Worm (Caenorhabditis elegans) whole organism, mixed stage, embryonic: ENCODE results near the gene set-19.

Experiments
- M03D4.4 ChIP-seq: sonication (generic microtip); optimal IDR thresholded peaks from 2 replicates; lab custom pipeline; 2017; ENCODE audit warnings: mild to moderate bottlenecking, missing genetic modification characterization, missing compliant biosample characterization
- bed-3 ChIP-seq: fragments of 200-800 bp; sonication (Bioruptor generic); optimal IDR thresholded peaks from 3 replicates; lab custom pipeline; 2018; ENCODE audit warnings: mild to moderate bottlenecking, missing genetic modification characterization, moderate library complexity, missing compliant biosample characterization
- blmp-1 ChIP-seq: fragments of 150-350 bp; optimal IDR thresholded peaks from 2 replicates; lab custom pipeline; 2014; ENCODE audit warnings: missing biosample characterization, missing genetic modification characterization
- ceh-39 ChIP-seq: fragments of 150-350 bp; optimal IDR thresholded peaks from 2 replicates; lab custom pipeline; 2014; ENCODE audit warnings: missing biosample characterization, missing genetic modification characterization
- ceh-43 ChIP-seq: fragments of 200-800 bp; sonication (Bioruptor generic); optimal IDR thresholded peaks from 2 replicates; lab custom pipeline; 2018; ENCODE audit warnings: mild to moderate bottlenecking, missing genetic modification characterization, moderate library complexity, missing compliant biosample characterization
- ceh-83 ChIP-seq: fragments of 200-800 bp; sonication (Bioruptor generic); optimal IDR thresholded peaks from 2 replicates; lab custom pipeline; 2018; ENCODE audit warnings: mild to moderate bottlenecking, missing genetic modification characterization, missing compliant biosample characterization
- ces-1 ChIP-seq: fragments of 150-350 bp; optimal IDR thresholded peaks from 2 replicates; lab custom pipeline; 2014; ENCODE audit warnings: missing biosample characterization, missing genetic modification reagents, missing genetic modification characterization
- cnd-1 ChIP-seq: fragments of 200-800 bp; sonication (Bioruptor generic); optimal IDR thresholded peaks from 2 replicates; lab custom pipeline; 2018; ENCODE audit warnings: mild to moderate bottlenecking, missing genetic modification characterization, missing compliant biosample characterization
- drap-1 ChIP-seq: fragments of 200-800 bp; sonication (Bioruptor generic); optimal IDR thresholded peaks from 3 replicates; lab custom pipeline; 2018; ENCODE audit warnings: mild to moderate bottlenecking, missing genetic modification characterization, missing compliant biosample characterization
- elt-1 ChIP-seq: sonication (generic microtip); optimal IDR thresholded peaks from 2 replicates; lab custom pipeline; 2017; ENCODE audit warnings: missing genetic modification characterization, mild to moderate bottlenecking, missing compliant biosample characterization, antibody characterized with exemption, moderate library complexity, borderline replicate concordance; ENCODE audit not compliant: insufficient read depth
- elt-3 ChIP-seq: fragments of 150-350 bp; optimal IDR thresholded peaks from 2 replicates; lab custom pipeline; 2014; ENCODE audit warnings: missing biosample characterization, missing genetic modification characterization
- flh-1 ChIP-seq: fragments of 200-800 bp; sonication (Bioruptor generic); optimal IDR thresholded peaks from 2 replicates; lab custom pipeline; 2018; ENCODE audit warnings: mild to moderate bottlenecking, missing genetic modification characterization, moderate library complexity, missing compliant biosample characterization
- ham-2 ChIP-seq: fragments of 200-800 bp; sonication (Bioruptor generic); optimal IDR thresholded peaks from 2 replicates; lab custom pipeline; 2018; ENCODE audit warnings: mild to moderate bottlenecking, missing genetic modification characterization, missing compliant biosample characterization
- hlh-1 ChIP-seq: fragments of 150-350 bp; optimal IDR thresholded peaks from 2 replicates; lab custom pipeline; 2014; ENCODE audit warnings: missing biosample characterization, missing genetic modification reagents, missing genetic modification characterization
- lin-13 ChIP-seq: fragments of 150-350 bp; optimal IDR thresholded peaks from 2 replicates; lab custom pipeline; 2014; ENCODE audit warnings: missing biosample characterization, missing genetic modification characterization
- lin-32 ChIP-seq: fragments of 200-800 bp; sonication (Bioruptor generic); optimal IDR thresholded peaks from 2 replicates; lab custom pipeline; 2018; ENCODE audit warnings: mild to moderate bottlenecking, missing genetic modification characterization, missing compliant biosample characterization
- lsy-2 ChIP-seq: fragments of 150-350 bp; optimal IDR thresholded peaks from 2 replicates; lab custom pipeline; 2014; ENCODE audit warnings: missing biosample characterization, missing genetic modification characterization
- mab-5 ChIP-seq: fragments of 150-350 bp; optimal IDR thresholded peaks from 2 replicates; lab custom pipeline; 2014; ENCODE audit warnings: missing biosample characterization, missing genetic modification characterization
- mep-1 ChIP-seq: fragments of 150-350 bp; optimal IDR thresholded peaks from 2 replicates; lab custom pipeline; 2017; ENCODE audit warnings: missing biosample characterization, missing genetic modification reagents, missing genetic modification characterization, inconsistent platforms
- mls-2 ChIP-seq: sonication (generic microtip); optimal IDR thresholded peaks from 2 replicates; lab custom pipeline; 2016; ENCODE audit warnings: mild to moderate bottlenecking, missing genetic modification characterization, moderate library complexity, missing compliant biosample characterization
- nhr-12 ChIP-seq: fragments of 150-350 bp; optimal IDR thresholded peaks from 2 replicates; lab custom pipeline; 2014; ENCODE audit warnings: missing biosample characterization, missing genetic modification characterization
- nhr-2 ChIP-seq: fragments of 150-350 bp; optimal IDR thresholded peaks from 2 replicates; lab custom pipeline; 2014; ENCODE audit warnings: missing biosample characterization, missing genetic modification characterization
- nhr-237 ChIP-seq: fragments of 150-350 bp; optimal IDR thresholded peaks from 2 replicates; lab custom pipeline; 2014; ENCODE audit warnings: missing biosample characterization, missing genetic modification characterization
- nhr-28 ChIP-seq: fragments of 150-350 bp; optimal IDR thresholded peaks from 2 replicates; lab custom pipeline; 2014; ENCODE audit warnings: missing biosample characterization, missing genetic modification characterization
- nhr-76 ChIP-seq: sonication (generic microtip); optimal IDR thresholded peaks from 2 replicates; lab custom pipeline; 2017; ENCODE audit warnings: missing biosample characterization, missing genetic modification characterization
- pha-4 ChIP-seq: fragments of 150-350 bp; optimal IDR thresholded peaks from 2 replicates; lab custom pipeline; 2018; ENCODE audit warnings: missing biosample characterization, missing genetic modification reagents, missing genetic modification characterization
- sem-2 ChIP-seq: fragments of 200-800 bp; sonication (Bioruptor generic); optimal IDR thresholded peaks from 2 replicates; lab custom pipeline; 2018; ENCODE audit warnings: mild to moderate bottlenecking, missing genetic modification characterization, missing compliant biosample characterization
- snpc-4 ChIP-seq: fragments of 150-350 bp; optimal IDR thresholded peaks from 2 replicates; lab custom pipeline; 2014; ENCODE audit warnings: missing biosample characterization, missing genetic modification characterization
- sptf-1 ChIP-seq: sonication (generic microtip); optimal IDR thresholded peaks from 2 replicates; lab custom pipeline; 2017; ENCODE audit warnings: mild to moderate bottlenecking, missing genetic modification characterization, moderate library complexity, missing compliant biosample characterization
- tbx-8 ChIP-seq: fragments of 200-800 bp; sonication (Bioruptor generic); optimal IDR thresholded peaks from 2 replicates; lab custom pipeline; 2018; ENCODE audit warnings: mild to moderate bottlenecking, missing genetic modification characterization, moderate library complexity, missing compliant biosample characterization
- unc-120 ChIP-seq: sonication (generic microtip); optimal IDR thresholded peaks from 2 replicates; lab custom pipeline; 2017; ENCODE audit warnings: missing genetic modification characterization, missing compliant biosample characterization; ENCODE audit not compliant: poor library complexity, severe bottlenecking
- unc-39 ChIP-seq: fragments of 150-350 bp; optimal IDR thresholded peaks from 2 replicates; lab custom pipeline; 2014; ENCODE audit warnings: missing biosample characterization, missing genetic modification characterization
- unc-62 ChIP-seq: fragments of 150-350 bp; optimal IDR thresholded peaks from 2 replicates; lab custom pipeline; 2014; ENCODE audit warnings: missing biosample characterization, missing genetic modification reagents, missing genetic modification characterization
- zip-8 ChIP-seq: fragments of 150-350 bp; optimal IDR thresholded peaks from 2 replicates; lab custom pipeline; 2014; ENCODE audit warnings: missing biosample characterization, missing genetic modification characterization
- ztf-11 ChIP-seq: fragments of 150-350 bp; optimal IDR thresholded peaks from 2 replicates; lab custom pipeline; 2014; ENCODE audit warnings: missing biosample characterization, missing genetic modification characterization

The set-19 gene

DNA sequence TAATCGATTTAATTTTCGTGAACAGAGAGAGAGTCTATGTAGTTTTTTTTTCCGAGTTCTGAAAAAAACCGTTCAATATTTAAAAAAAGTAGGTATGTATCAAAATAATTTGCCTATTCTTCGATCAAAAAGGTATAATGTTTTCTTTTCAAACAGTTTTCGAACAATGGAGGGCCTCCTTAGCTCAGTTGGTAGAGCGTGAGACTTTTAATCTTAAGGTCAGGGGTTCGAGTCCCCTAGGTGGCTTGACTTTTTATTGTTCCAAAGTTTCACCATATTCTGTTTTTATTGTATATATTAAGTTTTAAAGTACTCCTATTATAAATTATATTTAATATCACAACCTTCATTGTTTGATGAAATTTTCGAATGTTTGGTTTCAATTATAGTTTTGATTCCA lies 33.5 kb upstream of the set-19 start:
- TF ChIP-seq pha-4 (tag; lab: Kevin White, UChicago) = no peak
- no peak for TF ChIP-seq drap-1
- no peak for TF ChIP-seq lin-32
- no peak for TF ChIP-seq bed-3 (GFP tag; lab: Kevin White, UChicago)
- no peak for TF ChIP-seq nhr-28 (tag; lab: Kevin White, UChicago)
- no peak for TF ChIP-seq flh-1
- TF ChIP-seq ceh-83 (GFP tag; lab: Kevin White, UChicago) = no peak
- TF ChIP-seq elt-1 (tag; lab: Kevin White, UChicago) = no peak
- no peak for TF ChIP-seq M03D4.4 (tag; lab: Kevin White, UChicago)

DNA sequence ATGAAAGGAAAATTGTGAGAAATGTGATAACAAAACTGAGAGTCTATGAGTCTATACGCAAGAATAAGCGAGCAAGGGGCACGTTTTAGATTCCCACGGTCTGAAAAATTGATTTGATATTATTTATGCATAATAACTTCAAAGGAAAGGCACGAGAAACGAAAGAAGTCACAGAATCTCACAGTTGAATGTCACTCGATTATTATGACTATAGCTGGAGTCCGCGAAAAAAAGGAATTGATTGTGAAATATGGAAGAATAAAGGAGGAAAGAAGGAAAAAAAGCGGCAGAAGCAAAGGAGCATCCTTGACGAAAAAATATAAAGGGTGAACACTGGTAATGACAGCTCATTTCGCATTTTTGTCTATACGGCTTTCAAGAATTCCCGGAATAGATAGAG lies 30.6 kb upstream of the set-19 start, which contains the start of gene cat-1:
cat-1 (minus strand) TSS at position 101 of the 400 bp plus-strand sequence.
- TF ChIP-seq drap-1 (no peak), ztf-11 (no peak), blmp-1 (tag; lab: Kevin White, UChicago) (no peak), snpc-4 (no peak), hlh-1 (tag; lab: Kevin White, UChicago) (no peak), bed-3 (GFP tag; lab: Kevin White, UChicago) (no peak), ham-2 (no peak), cnd-1 (no peak), lin-32 (no peak), nhr-12 (no peak), nhr-2 (tag; lab: Kevin White, UChicago) (no peak), ceh-43 (GFP tag; lab: Kevin White, UChicago) (no peak), ceh-83 (GFP tag; lab: Kevin White, UChicago) (no peak)

- TF ChIP-seq mls-2 (tag; lab: Kevin White, UChicago) (no peak), elt-3 (tag; lab: Kevin White, UChicago) (no peak), blmp-1 (tag; lab: Kevin White, UChicago) (no peak), mab-5 (tag; lab: Kevin White, UChicago) (no peak), sptf-1 (tag; lab: Kevin White, UChicago) (no peak), unc-62 (no peak), ztf-11 (no peak), lin-13 (tag; lab: Kevin White, UChicago) (no peak), ces-1 (GFP tag; lab: Kevin White, UChicago) (no peak)
Measured at ce11 chrX:5709205-5709604, 29.2 kb upstream of the set-19 start.

DNA sequence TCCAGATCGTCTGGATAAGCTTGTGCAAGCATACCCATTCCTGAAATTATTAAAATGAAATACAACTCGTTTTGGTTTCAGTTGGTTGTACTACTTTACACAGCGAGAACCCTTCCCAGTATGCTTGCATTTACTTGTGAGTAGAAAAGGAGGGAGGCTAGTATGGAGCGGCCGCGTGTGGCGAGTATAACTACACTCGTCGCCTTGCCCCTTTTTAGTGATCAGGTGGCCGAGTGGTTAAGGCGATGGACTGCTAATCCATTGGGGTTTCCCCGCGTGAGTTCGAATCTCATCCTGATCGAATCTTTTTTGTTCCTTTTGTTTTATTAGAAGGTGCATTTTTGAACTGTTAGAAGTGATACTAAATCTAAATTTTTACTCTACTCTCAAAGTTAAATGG lies 27.8 kb upstream of the set-19 start:
- no peak for TF ChIP-seq nhr-76 (tag; lab: Kevin White, UChicago)
- peak; percentile 22 for TF ChIP-seq unc-62
- no peak for TF ChIP-seq mab-5 (tag; lab: Kevin White, UChicago)
- no peak for TF ChIP-seq unc-39 (tag; lab: Kevin White, UChicago)
- TF ChIP-seq mep-1 (tag; lab: Kevin White, UChicago) = peak; percentile 39
- TF ChIP-seq snpc-4 = no peak
- peak; percentile 87 for TF ChIP-seq ceh-43 (GFP tag; lab: Kevin White, UChicago)
- TF ChIP-seq elt-3 (tag; lab: Kevin White, UChicago) = no peak
- TF ChIP-seq nhr-28 (tag; lab: Kevin White, UChicago) = peak; percentile 73
- no peak for TF ChIP-seq zip-8
- peak; percentile 96 for TF ChIP-seq sptf-1 (tag; lab: Kevin White, UChicago)
- peak; percentile 87 for TF ChIP-seq lin-32
- no peak for TF ChIP-seq ceh-39
- no peak for TF ChIP-seq blmp-1 (tag; lab: Kevin White, UChicago)
- TF ChIP-seq nhr-237 (tag; lab: Kevin White, UChicago) = no peak
- peak; percentile 93 for TF ChIP-seq drap-1
- peak; percentile 30 for TF ChIP-seq lin-13 (tag; lab: Kevin White, UChicago)
- TF ChIP-seq ztf-11 = peak; percentile 66
- peak; percentile 94 for TF ChIP-seq cnd-1
- peak; percentile 83 for TF ChIP-seq bed-3 (GFP tag; lab: Kevin White, UChicago)
- peak; percentile 89 for TF ChIP-seq unc-120 (tag; lab: Kevin White, UChicago)
- TF ChIP-seq ceh-83 (GFP tag; lab: Kevin White, UChicago) = peak; percentile 95
- TF ChIP-seq hlh-1 (tag; lab: Kevin White, UChicago) = peak; percentile 23
- peak; percentile 93 for TF ChIP-seq ham-2
- TF ChIP-seq tbx-8 (GFP tag; lab: Kevin White, UChicago) = peak; percentile 75
- TF ChIP-seq mls-2 (tag; lab: Kevin White, UChicago) = peak; percentile 96
- TF ChIP-seq elt-1 (tag; lab: Kevin White, UChicago) = no peak
- peak; percentile 82 for TF ChIP-seq flh-1
- peak; percentile 26 for TF ChIP-seq ces-1 (GFP tag; lab: Kevin White, UChicago)
- TF ChIP-seq nhr-2 (tag; lab: Kevin White, UChicago) = no peak
- TF ChIP-seq M03D4.4 (tag; lab: Kevin White, UChicago) = peak; percentile 95
- TF ChIP-seq lsy-2 (tag; lab: Kevin White, UChicago) = no peak
- peak; percentile 87 for TF ChIP-seq sem-2 (GFP tag; lab: Kevin White, UChicago)
